Worm (Caenorhabditis elegans): ENCODE measurements around the gene F35E12.10.

Gene F35E12.10

DNA sequence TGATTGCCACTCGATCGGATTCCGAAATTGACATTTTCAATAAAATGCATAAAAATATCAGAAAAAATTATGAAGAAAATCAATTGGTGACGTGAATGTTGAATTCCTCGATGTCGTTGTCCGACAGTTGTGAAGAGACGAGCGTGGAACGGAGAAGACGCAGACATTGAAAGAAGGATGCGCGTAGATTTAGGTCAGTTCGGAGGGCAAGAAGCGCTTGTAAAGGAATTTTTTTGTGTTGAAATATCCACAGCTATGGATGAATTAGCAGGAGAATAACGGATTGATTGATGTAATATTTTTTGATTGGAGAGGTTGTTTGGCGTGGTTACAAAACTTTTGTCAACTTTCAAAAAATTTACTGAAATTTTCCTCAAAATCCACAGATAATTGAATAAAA, 19.8 kb upstream of the F35E12.10 start, which contains the start of gene F20G2.3:
Gene F20G2.3 (minus strand): TSS at position 101 of the 400 bp plus-strand sequence.
- TF ChIP-seq rnt-1 (tag; optimal IDR thresholded peaks at IDR 0.05) (no peak), tlp-1 (tag; optimal IDR thresholded peaks at IDR 0.05) (no peak), ceh-90 (tag; optimal IDR thresholded peaks at IDR 0.05) (no peak), snpc-4 (tag; optimal IDR thresholded peaks at IDR 0.05) (no peak), nhr-76 (tag; optimal IDR thresholded peaks at IDR 0.05) (no peak), nhr-47 (tag; optimal IDR thresholded peaks at IDR 0.05) (no peak), blmp-1 (tag; optimal IDR thresholded peaks at IDR 0.05) (peak; percentile 25)

- TF ChIP-seq tlp-1 (tag; optimal IDR thresholded peaks at IDR 0.05) (no peak), nhr-47 (tag; optimal IDR thresholded peaks at IDR 0.05) (peak; percentile 56), blmp-1 (tag; optimal IDR thresholded peaks at IDR 0.05) (no peak), nhr-71 (tag; optimal IDR thresholded peaks at IDR 0.05) (peak; percentile 70), hpl-2 (GFP tag; optimal IDR thresholded peaks at IDR 0.05) (no peak), fkh-10 (GFP tag; optimal IDR thresholded peaks at IDR 0.05) (peak; percentile 0), jun-1 (tag; optimal IDR thresholded peaks at IDR 0.05) (no peak), ceh-63 (GFP tag; optimal IDR thresholded peaks at IDR 0.05) (no peak), C16A3.4 (tag; optimal IDR thresholded peaks at IDR 0.05) (no peak), tbx-2 (tag; optimal IDR thresholded peaks at IDR 0.05) (no peak), efl-1 (optimal IDR thresholded peaks at IDR 0.05) (no peak), efl-1 (GFP tag; optimal IDR thresholded peaks at IDR 0.05 in 1 of 2) (no peak), lin-14 (GFP tag; optimal IDR thresholded peaks at IDR 0.05) (peak; percentile 42), mep-1 (tag; optimal IDR thresholded peaks at IDR 0.05) (no peak), swsn-7 (tag; optimal IDR thresholded peaks at IDR 0.05) (peak; percentile 11), lsy-2 (tag; optimal IDR thresholded peaks at IDR 0.05) (peak in 1 of 2 experiments; percentile 5), aly-2 (tag; optimal IDR thresholded peaks at IDR 0.05) (no peak), lin-39 (tag; optimal IDR thresholded peaks at IDR 0.05) (no peak), fkh-8 (tag; optimal IDR thresholded peaks at IDR 0.05) (peak; percentile 91), pax-3 (tag; optimal IDR thresholded peaks at IDR 0.05) (peak; percentile 56)
These were observed 15.2 kb upstream of the F35E12.10 start for ce11 chrV:13763723-13764122.

DNA sequence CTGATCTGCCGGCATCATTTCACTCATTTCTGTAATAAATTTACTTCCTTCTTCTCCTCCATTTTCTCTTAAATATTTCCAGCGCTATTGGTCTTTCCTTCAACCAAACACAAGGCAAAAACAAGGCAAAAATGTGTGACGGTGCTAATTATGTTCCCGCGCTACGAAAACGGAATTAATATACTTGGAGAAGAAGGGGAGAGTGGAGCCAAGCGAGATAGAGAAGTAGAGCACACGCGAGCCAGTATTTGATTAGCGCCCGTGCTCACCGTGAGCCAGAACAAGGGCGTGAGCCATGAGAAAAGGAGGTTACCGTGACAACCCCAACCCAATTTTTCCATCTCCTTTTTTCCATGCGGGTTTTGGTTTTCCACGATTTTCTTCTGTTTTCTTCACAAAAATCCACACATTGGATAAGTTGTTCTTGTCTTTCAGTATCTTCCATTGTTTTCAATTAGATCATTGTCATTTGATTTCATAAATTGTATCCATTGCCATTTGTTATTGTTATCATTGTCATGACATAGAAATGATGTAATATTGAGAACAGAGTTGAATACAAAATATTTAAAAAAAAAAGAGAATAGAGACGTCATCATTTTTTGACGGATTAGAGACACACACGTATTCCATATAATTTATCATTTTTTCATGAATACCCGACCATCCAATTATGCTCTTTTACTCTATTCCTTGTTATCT, 14.0 kb upstream of the F35E12.10 start, which contains the start of gene F20G2.6:
Gene F20G2.6 (plus strand): TSS at position 652 of the 702 bp plus-strand sequence.
- TF ChIP-seq irx-1 (tag; optimal IDR thresholded peaks at IDR 0.05) (no peak), C04F5.9 (tag; optimal IDR thresholded peaks at IDR 0.05) (no peak), nhr-237 (tag; optimal IDR thresholded peaks at IDR 0.05) (no peak), fkh-8 (tag; optimal IDR thresholded peaks at IDR 0.05) (peak; percentile 63), snpc-4 (tag; optimal IDR thresholded peaks at IDR 0.05) (no peak), elt-3 (tag; optimal IDR thresholded peaks at IDR 0.05) (no peak), efl-1 (optimal IDR thresholded peaks at IDR 0.05) (no peak), efl-1 (GFP tag; optimal IDR thresholded peaks at IDR 0.05 in 1 of 2) (peak in 1 of 2 experiments; percentile 1), nhr-76 (tag; optimal IDR thresholded peaks at IDR 0.05) (no peak), pax-3 (tag; optimal IDR thresholded peaks at IDR 0.05) (peak; percentile 36), mdl-1 (tag; optimal IDR thresholded peaks at IDR 0.05) (no peak), unc-86 (tag; optimal IDR thresholded peaks at IDR 0.05) (no peak), dsc-1 (tag; optimal IDR thresholded peaks at IDR 0.05) (peak; percentile 56)

DNA sequence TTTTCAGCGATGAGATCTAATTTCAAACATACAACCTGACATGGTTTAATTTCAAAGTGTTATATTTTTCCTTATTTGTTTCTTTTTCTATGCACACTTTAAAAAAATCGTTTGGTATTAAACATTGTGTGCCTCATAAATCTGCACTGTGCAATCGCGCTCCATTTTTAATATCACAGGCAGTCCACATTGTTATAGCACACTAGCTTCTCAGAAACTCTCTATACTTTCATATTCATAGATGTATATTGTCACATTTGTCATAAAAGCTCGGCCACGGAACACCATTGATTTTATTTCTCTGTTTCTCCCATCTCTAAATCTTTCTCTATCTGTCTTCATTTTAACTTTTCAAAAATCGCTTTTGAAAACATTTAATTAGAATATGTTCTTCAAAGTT, 8.8 kb upstream of the F35E12.10 start:
- TF ChIP-seq zag-1 (tag; optimal IDR thresholded peaks at IDR 0.05) (no peak), hpl-2 (GFP tag; optimal IDR thresholded peaks at IDR 0.05) (no peak), pax-3 (tag; optimal IDR thresholded peaks at IDR 0.05) (no peak), unc-98 (GFP tag; IDR thresholded peaks at IDR 0.05) (no peak), ceh-63 (GFP tag; optimal IDR thresholded peaks at IDR 0.05) (no peak), lin-35 (GFP tag; optimal IDR thresholded peaks at IDR 0.05) (peak in 1 of 2 experiments; percentile 48), rnt-1 (tag; optimal IDR thresholded peaks at IDR 0.05) (no peak), mep-1 (tag; optimal IDR thresholded peaks at IDR 0.05) (peak; percentile 34), ama-1 (optimal IDR thresholded peaks at IDR 0.05) (no peak), zip-4 (GFP tag; optimal IDR thresholded peaks at IDR 0.05) (no peak), nhr-90 (tag; optimal IDR thresholded peaks at IDR 0.05; ENCODE audit: poor library complexity) (no peak), lir-3 (tag; optimal IDR thresholded peaks at IDR 0.05; ENCODE audit: poor library complexity) (peak; percentile 28), egl-27 (tag; optimal IDR thresholded peaks at IDR 0.05) (no peak), ceh-82 (tag; optimal IDR thresholded peaks at IDR 0.05) (peak in 1 of 3 experiments; percentile 15), dpl-1 (GFP tag; optimal IDR thresholded peaks at IDR 0.05) (peak in 1 of 3 experiments; percentile 51), unc-30 (tag; optimal IDR thresholded peaks at IDR 0.05) (no peak), lin-14 (GFP tag; optimal IDR thresholded peaks at IDR 0.05) (peak; percentile 73), isw-1 (GFP tag; IDR thresholded peaks at IDR 0.05) (no peak), lsy-2 (tag; optimal IDR thresholded peaks at IDR 0.05) (peak in 1 of 2 experiments; percentile 46), C34B4.2 (tag; optimal IDR thresholded peaks at IDR 0.05) (no peak), mef-2 (tag; optimal IDR thresholded peaks at IDR 0.05) (no peak), nhr-77 (tag; optimal IDR thresholded peaks at IDR 0.05) (no peak)

All from whole organism, L1 larva.